Fruit fly (Drosophila melanogaster) whole organism, prepupa: Measurements from ENCODE around the gene vrs.

Experiments
- CG10631 ChIP-seq: fragments of 200-800 bp; sonication (Bioruptor generic); optimal IDR thresholded peaks from 2 replicates; lab custom pipeline; 2016; ENCODE audit warnings: missing biosample characterization, missing genetic modification characterization
- CG10669 ChIP-seq: fragments of 200-800 bp; sonication (Bioruptor generic); optimal IDR thresholded peaks from 3 replicates; lab custom pipeline; 2018; ENCODE audit warnings: missing biosample characterization, mild to moderate bottlenecking, missing genetic modification characterization, moderate library complexity
- CG11762 ChIP-seq: fragments of 200-800 bp; sonication (Bioruptor generic); optimal IDR thresholded peaks from 3 replicates; lab custom pipeline; 2016; ENCODE audit warnings: missing biosample characterization, missing genetic modification characterization; ENCODE audit not compliant: insufficient read depth
- CG11902 ChIP-seq: fragments of 200-800 bp; sonication (Bioruptor generic); optimal IDR thresholded peaks from 3 replicates; lab custom pipeline; 2016; ENCODE audit warnings: missing biosample characterization, missing genetic modification characterization
- CG15336 ChIP-seq: fragments of 200-800 bp; sonication (Bioruptor generic); IDR thresholded peaks from 2 replicates; pipeline ENCODE4 v1.3.6; 2022; ENCODE audit warnings: missing biosample characterization, missing genetic modification characterization
- CG1621 ChIP-seq: fragments of 200-800 bp; sonication (Bioruptor generic); optimal IDR thresholded peaks from 3 replicates; lab custom pipeline; 2018; ENCODE audit warnings: missing biosample characterization, mild to moderate bottlenecking, missing genetic modification characterization
- CG16779 ChIP-seq: fragments of 200-800 bp; sonication (Bioruptor generic); optimal IDR thresholded peaks from 3 replicates; lab custom pipeline; 2017; ENCODE audit warnings: missing biosample characterization, mild to moderate bottlenecking, missing genetic modification characterization
- CG31627 ChIP-seq: fragments of 200-800 bp; sonication (Bioruptor generic); optimal IDR thresholded peaks from 3 replicates; lab custom pipeline; 2016; ENCODE audit warnings: missing biosample characterization, missing genetic modification characterization
- CG32006 ChIP-seq: fragments of 200-800 bp; sonication (Bioruptor generic); optimal IDR thresholded peaks from 3 replicates; lab custom pipeline; 2017; ENCODE audit warnings: missing biosample characterization, mild to moderate bottlenecking, missing genetic modification characterization
- CG34406 ChIP-seq: fragments of 200-800 bp; sonication (Bioruptor generic); optimal IDR thresholded peaks from 3 replicates; lab custom pipeline; 2016; ENCODE audit warnings: missing biosample characterization, missing genetic modification characterization
- CG3919 ChIP-seq: fragments of 200-800 bp; sonication (Bioruptor generic); optimal IDR thresholded peaks from 3 replicates; lab custom pipeline; 2016; ENCODE audit warnings: missing biosample characterization, missing genetic modification characterization
- CG4318 ChIP-seq: fragments of 200-800 bp; sonication (Bioruptor generic); optimal IDR thresholded peaks from 3 replicates; lab custom pipeline; 2017; ENCODE audit warnings: missing biosample characterization, mild to moderate bottlenecking, missing genetic modification characterization
- CG6276 ChIP-seq: fragments of 200-800 bp; sonication (Bioruptor generic); optimal IDR thresholded peaks from 2 replicates; lab custom pipeline; 2017; ENCODE audit warnings: missing biosample characterization, mild to moderate bottlenecking, missing genetic modification characterization
- CG6792 ChIP-seq: fragments of 200-800 bp; sonication (Bioruptor generic); optimal IDR thresholded peaks from 3 replicates; lab custom pipeline; 2016; ENCODE audit warnings: missing biosample characterization, missing genetic modification characterization
- CG6808 ChIP-seq: fragments of 200-800 bp; sonication (Bioruptor generic); optimal IDR thresholded peaks from 3 replicates; lab custom pipeline; 2017; ENCODE audit warnings: missing biosample characterization, missing genetic modification characterization, mild to moderate bottlenecking, moderate library complexity, missing genetic modification reagents
- CG6854 ChIP-seq: fragments of 200-800 bp; sonication (Bioruptor generic); optimal IDR thresholded peaks from 2 replicates; lab custom pipeline; 2017; ENCODE audit warnings: missing biosample characterization, mild to moderate bottlenecking, missing genetic modification characterization
- CG7368 ChIP-seq: fragments of 200-800 bp; sonication (Bioruptor generic); optimal IDR thresholded peaks from 3 replicates; lab custom pipeline; 2016; ENCODE audit warnings: missing biosample characterization, missing genetic modification characterization
- CG8119 ChIP-seq: fragments of 200-800 bp; sonication (Bioruptor generic); IDR thresholded peaks from 3 replicates; pipeline ENCODE4 v1.3.6; 2022; ENCODE audit warnings: missing biosample characterization, missing genetic modification characterization
- CG8319 ChIP-seq: fragments of 200-800 bp; sonication (Bioruptor generic); optimal IDR thresholded peaks from 3 replicates; lab custom pipeline; 2016; ENCODE audit warnings: missing biosample characterization, missing genetic modification characterization
- CG8632 ChIP-seq: fragments of 200-800 bp; sonication (Bioruptor generic); optimal IDR thresholded peaks from 3 replicates; lab custom pipeline; 2016; ENCODE audit warnings: missing biosample characterization, missing genetic modification characterization
- CG9139 ChIP-seq: fragments of 200-800 bp; sonication (Bioruptor generic); optimal IDR thresholded peaks from 3 replicates; lab custom pipeline; 2017; ENCODE audit warnings: missing biosample characterization, mild to moderate bottlenecking, missing genetic modification characterization
- Eip75B ChIP-seq: fragments of 200-800 bp; sonication (Bioruptor generic); optimal IDR thresholded peaks from 3 replicates; lab custom pipeline; 2016; ENCODE audit warnings: missing biosample characterization, missing genetic modification characterization
- Eip93F ChIP-seq: fragments of 200-800 bp; sonication (Bioruptor generic); optimal IDR thresholded peaks from 2 replicates; lab custom pipeline; 2016; ENCODE audit warnings: missing biosample characterization, mild to moderate bottlenecking, missing genetic modification characterization
- Gug ChIP-seq: fragments of 200-800 bp; sonication (Bioruptor generic); IDR thresholded peaks from 2 replicates; pipeline ENCODE4 v1.3.6; 2022; ENCODE audit warnings: missing biosample characterization, missing genetic modification characterization
- Hr38 ChIP-seq: sonication (Bioruptor generic); optimal IDR thresholded peaks from 2 replicates; lab custom pipeline; 2016; ENCODE audit warnings: missing biosample characterization, missing genetic modification characterization
- Lpt ChIP-seq: fragments of 200-800 bp; sonication (Bioruptor generic); optimal IDR thresholded peaks from 3 replicates; lab custom pipeline; 2016; ENCODE audit warnings: missing biosample characterization, missing genetic modification characterization
- Met ChIP-seq: fragments of 200-800 bp; sonication (Bioruptor generic); optimal IDR thresholded peaks from 3 replicates; lab custom pipeline; 2016; ENCODE audit warnings: missing biosample characterization, missing genetic modification characterization
- Smox ChIP-seq: fragments of 200-800 bp; sonication (Bioruptor generic); optimal IDR thresholded peaks from 3 replicates; lab custom pipeline; 2016; ENCODE audit warnings: missing biosample characterization, missing genetic modification characterization
- Sox14 ChIP-seq: fragments of 200-800 bp; sonication (Bioruptor generic); optimal IDR thresholded peaks from 3 replicates; lab custom pipeline; 2016; ENCODE audit warnings: missing biosample characterization, missing genetic modification characterization
- cyc ChIP-seq: fragments of 200-800 bp; sonication (Bioruptor generic); optimal IDR thresholded peaks from 3 replicates; lab custom pipeline; 2016; ENCODE audit warnings: missing biosample characterization, missing genetic modification characterization
- dac ChIP-seq: fragments of 200-800 bp; sonication (Bioruptor generic); optimal IDR thresholded peaks from 2 replicates; lab custom pipeline; 2017; ENCODE audit warnings: missing biosample characterization, mild to moderate bottlenecking, missing genetic modification characterization
- dsx ChIP-seq: fragments of 200-800 bp; optimal IDR thresholded peaks from 3 replicates; lab custom pipeline; 2019; ENCODE audit warnings: missing biosample characterization, mild to moderate bottlenecking, missing genetic modification characterization, moderate library complexity; ENCODE audit not compliant: poor library complexity, severe bottlenecking
- eg ChIP-seq: fragments of 200-800 bp; sonication (Bioruptor generic); IDR thresholded peaks from 3 replicates; pipeline ENCODE4 v1.3.6; 2022; ENCODE audit warnings: missing biosample characterization, missing genetic modification characterization
- fd59A ChIP-seq: fragments of 200-800 bp; sonication (Bioruptor generic); optimal IDR thresholded peaks from 2 replicates; lab custom pipeline; 2017; ENCODE audit warnings: missing biosample characterization, mild to moderate bottlenecking, missing genetic modification characterization, missing genetic modification reagents
- lz ChIP-seq: fragments of 200-800 bp; sonication (Bioruptor generic); optimal IDR thresholded peaks from 3 replicates; lab custom pipeline; 2016; ENCODE audit warnings: missing biosample characterization, missing genetic modification characterization
- salr ChIP-seq, 2 experiments: fragments of 200-800 bp; sonication (Bioruptor generic); optimal IDR thresholded peaks; 3 replicates each; lab custom pipeline; 2016 to 2018; ENCODE audit warnings: missing biosample characterization in 2 of 2, missing genetic modification characterization in 2 of 2, mild to moderate bottlenecking in 1 of 2
- spab ChIP-seq: fragments of 200-800 bp; sonication (Bioruptor generic); optimal IDR thresholded peaks from 2 replicates; lab custom pipeline; 2017; ENCODE audit warnings: missing biosample characterization, mild to moderate bottlenecking, missing genetic modification characterization, missing genetic modification reagents
- ss ChIP-seq, 2 experiments: fragments of 200-800 bp; sonication (Bioruptor generic); optimal IDR thresholded peaks; 2 replicates in 1 of 2; 3 replicates in 1 of 2; lab custom pipeline; 2017 to 2018; ENCODE audit warnings: mild to moderate bottlenecking in 2 of 2, missing biosample characterization in 2 of 2, missing genetic modification characterization in 2 of 2, moderate library complexity in 1 of 2
- topi ChIP-seq: fragments of 200-800 bp; sonication (Bioruptor generic); optimal IDR thresholded peaks from 3 replicates; lab custom pipeline; 2016; ENCODE audit warnings: missing biosample characterization, missing genetic modification characterization
- vri ChIP-seq: fragments of 200-800 bp; sonication (Bioruptor generic); optimal IDR thresholded peaks from 3 replicates; lab custom pipeline; 2016; ENCODE audit warnings: missing biosample characterization, mild to moderate bottlenecking, missing genetic modification characterization

vrs gene

DNA sequence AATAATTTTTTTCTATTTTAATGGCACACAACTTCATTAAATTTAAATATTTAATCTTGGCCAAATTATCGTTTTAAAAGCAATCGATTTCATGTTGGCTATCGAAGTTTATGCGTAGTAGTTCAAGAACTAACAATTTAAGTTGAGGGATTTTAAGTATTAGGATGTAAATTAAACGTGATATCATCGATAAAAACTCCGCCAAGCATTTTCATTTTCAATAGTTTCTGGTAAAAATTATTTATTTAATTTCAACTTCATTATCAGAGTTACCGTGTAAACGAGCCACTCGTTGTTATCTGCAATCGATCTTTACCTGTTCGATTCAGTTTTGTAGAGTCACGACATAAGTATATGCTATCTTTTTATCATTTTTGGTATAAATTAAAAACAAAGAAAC, 44.5 kb upstream of the vrs start (continued):
- TF ChIP-seq CG8119 (GFP tag; lab: Robert Waterston, UW) (peak; percentile 94), dac (peak; percentile 86), CG7368 (GFP tag; lab: Kevin White, UChicago) (peak; percentile 98), Sox14 (GFP tag; lab: Kevin White, UChicago) (peak; percentile 96), CG31627 (peak; percentile 96), CG6808 (GFP tag; lab: Kevin White, UChicago) (peak; percentile 95), CG1621 (tag; lab: Kevin White, UChicago) (peak; percentile 94), CG9139 (peak; percentile 96), Hr38 (GFP tag; lab: Kevin White, UChicago) (no peak), CG11762 (peak; percentile 99), salr (GFP tag; optimal IDR thresholded peaks at IDR 0.05; lab: Kevin White, UChicago) (peak in 1 of 2 experiments; percentile 94), CG16779 (peak; percentile 92), CG10631 (GFP tag; lab: Kevin White, UChicago) (peak; percentile 91), CG8319 (GFP tag; lab: Kevin White, UChicago) (peak; percentile 94), Lpt (GFP tag; lab: Kevin White, UChicago) (peak; percentile 81), CG6854 (GFP tag; lab: Kevin White, UChicago) (peak; percentile 99), CG11902 (GFP tag; lab: Kevin White, UChicago) (peak; percentile 96), eg (GFP tag; lab: Robert Waterston, UW) (peak; percentile 98), Met (GFP tag; lab: Kevin White, UChicago) (peak; percentile 97), Gug (peak; percentile 85), topi (GFP tag; lab: Kevin White, UChicago) (peak; percentile 100), CG6792 (GFP tag; lab: Kevin White, UChicago) (peak; percentile 96), CG15336 (GFP tag; lab: Robert Waterston, UW) (peak; percentile 95), lz (GFP tag; lab: Kevin White, UChicago) (peak; percentile 97), CG10669 (GFP tag; lab: Kevin White, UChicago) (peak; percentile 96), fd59A (GFP tag; lab: Kevin White, UChicago) (peak; percentile 91), Smox (GFP tag; lab: Kevin White, UChicago) (peak; percentile 96), Eip75B (GFP tag; lab: Kevin White, UChicago) (peak; percentile 95), ss (GFP tag; optimal IDR thresholded peaks at IDR 0.05; lab: Kevin White, UChicago) (peak; percentile 97 to 98), dsx (GFP tag; lab: Kevin White, UChicago) (peak; percentile 98), CG4318 (GFP tag; lab: Kevin White, UChicago) (peak; percentile 88), CG32006 (peak; percentile 92), spab (GFP tag; lab: Kevin White, UChicago) (peak; percentile 98), cyc (GFP tag; lab: Kevin White, UChicago) (peak; percentile 99), CG8632 (peak; percentile 97)

DNA sequence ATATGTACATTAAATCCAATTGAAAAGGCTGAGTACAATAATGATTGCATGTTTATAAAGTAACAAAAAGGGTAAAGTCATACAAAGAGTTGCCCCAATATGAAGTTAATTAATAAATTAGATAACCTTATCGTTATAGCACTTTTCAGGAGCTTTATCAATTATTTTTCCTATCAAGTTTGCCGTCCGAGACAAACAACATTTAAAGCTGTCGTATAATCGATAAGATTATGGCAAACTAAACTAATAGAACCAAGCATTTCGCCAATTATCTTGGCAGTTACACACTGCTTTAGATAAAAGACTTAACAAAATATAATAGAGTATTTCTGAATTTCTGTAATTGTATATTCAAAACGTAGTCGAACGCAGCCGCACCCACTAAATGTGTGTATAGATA, 42.3 kb upstream of the vrs start:
- TF ChIP-seq Eip93F (GFP tag; lab: Kevin White, UChicago) (peak; percentile 26), CG34406 (GFP tag; lab: Kevin White, UChicago) (no peak), vri (GFP tag; lab: Kevin White, UChicago) (peak; percentile 18)

DNA sequence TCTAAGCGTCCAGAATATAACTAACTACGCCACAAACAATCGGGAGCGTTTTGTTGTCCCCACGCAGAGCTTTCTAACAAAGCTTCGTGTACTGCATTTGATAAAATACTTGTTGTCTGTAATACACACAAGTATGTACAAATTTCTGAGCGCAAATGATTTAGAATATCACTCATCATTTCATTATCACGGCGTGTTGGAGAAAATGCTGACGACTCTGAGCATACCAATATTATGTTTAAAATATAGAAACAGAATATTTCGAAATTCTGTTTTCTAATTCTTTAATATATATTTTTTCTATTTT, 41.6 kb upstream of the vrs start, which contains the start of gene Cyp9f2:
Gene Cyp9f2, minus strand, starts transcription at position 101 of the 307 bp plus-strand sequence.
- TF ChIP-seq CG3919 (GFP tag; lab: Kevin White, UChicago): no peak
- TF ChIP-seq Eip75B (GFP tag; lab: Kevin White, UChicago): no peak
- no peak for TF ChIP-seq CG6854 (GFP tag; lab: Kevin White, UChicago)
- no peak for TF ChIP-seq CG8119 (GFP tag; lab: Robert Waterston, UW)
- TF ChIP-seq CG6808 (GFP tag; lab: Kevin White, UChicago): no peak
- no peak for TF ChIP-seq CG6276 (GFP tag; lab: Kevin White, UChicago)
- TF ChIP-seq, all 60 proteins: peak for 0
